Fruit fly (Drosophila melanogaster) whole organism, embryonic: Measurements from ENCODE around the gene mop.

Experiments used
- Asciz ChIP-seq: fragments of 200-800 bp; sonication (Bioruptor generic); optimal IDR thresholded peaks from 2 replicates; lab custom pipeline; 2017; ENCODE audit warnings: missing biosample characterization, mild to moderate bottlenecking, missing genetic modification characterization, missing genetic modification reagents
- B-H2 ChIP-seq: fragments of 200-800 bp; sonication (Bioruptor generic); optimal IDR thresholded peaks from 2 replicates; lab custom pipeline; 2018; ENCODE audit warnings: missing biosample characterization, mild to moderate bottlenecking, missing genetic modification characterization
- CG10274 ChIP-seq: fragments of 200-800 bp; sonication (Bioruptor generic); optimal IDR thresholded peaks from 3 replicates; lab custom pipeline; 2017; ENCODE audit warnings: missing biosample characterization, mild to moderate bottlenecking, missing genetic modification characterization
- CG10366 ChIP-seq: fragments of 200-800 bp; sonication (Bioruptor generic); IDR thresholded peaks from 2 replicates; pipeline ENCODE4 v1.3.6; 2022; ENCODE audit warnings: missing biosample characterization, missing genetic modification characterization
- CG10543 ChIP-seq: fragments of 200-800 bp; sonication (Bioruptor generic); optimal IDR thresholded peaks from 3 replicates; lab custom pipeline; 2017; ENCODE audit warnings: missing biosample characterization, mild to moderate bottlenecking, missing genetic modification characterization, moderate library complexity
- CG11456 ChIP-seq: fragments of 200-800 bp; sonication (Bioruptor generic); IDR thresholded peaks from 3 replicates; pipeline ENCODE4 v1.3.6; 2022; ENCODE audit warnings: missing biosample characterization, missing genetic modification characterization
- CG12219 ChIP-seq: fragments of 200-800 bp; sonication (Bioruptor generic); optimal IDR thresholded peaks from 3 replicates; lab custom pipeline; 2018; ENCODE audit warnings: missing biosample characterization, mild to moderate bottlenecking, missing genetic modification characterization
- CG13424 ChIP-seq: fragments of 200-800 bp; sonication (Bioruptor generic); optimal IDR thresholded peaks from 2 replicates; lab custom pipeline; 2019; ENCODE audit warnings: missing biosample characterization, mild to moderate bottlenecking, missing genetic modification characterization, moderate library complexity
- CG18262 ChIP-seq: fragments of 200-800 bp; optimal IDR thresholded peaks from 3 replicates; lab custom pipeline; 2019; ENCODE audit warnings: missing biosample characterization, mild to moderate bottlenecking, missing genetic modification characterization, moderate library complexity
- CG18476 ChIP-seq: fragments of 200-800 bp; sonication (Bioruptor generic); optimal IDR thresholded peaks from 2 replicates; lab custom pipeline; 2016; ENCODE audit warnings: missing biosample characterization, mild to moderate bottlenecking, missing genetic modification characterization
- CG2712 ChIP-seq: fragments of 200-800 bp; optimal IDR thresholded peaks from 3 replicates; lab custom pipeline; 2019; ENCODE audit warnings: missing biosample characterization, mild to moderate bottlenecking, missing genetic modification characterization, moderate library complexity
- CG3065 ChIP-seq: fragments of 200-800 bp; sonication (Bioruptor generic); optimal IDR thresholded peaks from 2 replicates; lab custom pipeline; 2016; ENCODE audit warnings: missing biosample characterization, missing genetic modification characterization
- CG33213 ChIP-seq: fragments of 200-800 bp; sonication (Bioruptor generic); optimal IDR thresholded peaks from 3 replicates; lab custom pipeline; 2016; ENCODE audit warnings: missing biosample characterization, missing genetic modification characterization
- CG34422 ChIP-seq: fragments of 200-800 bp; sonication (Bioruptor generic); IDR thresholded peaks from 3 replicates; pipeline ENCODE4 v1.3.6; 2022; ENCODE audit warnings: missing biosample characterization, missing genetic modification characterization
- CG4424 ChIP-seq: fragments of 200-800 bp; sonication (Bioruptor generic); optimal IDR thresholded peaks from 3 replicates; lab custom pipeline; 2016; ENCODE audit warnings: missing biosample characterization, missing genetic modification characterization
- CG4707 ChIP-seq: fragments of 200-800 bp; sonication (Bioruptor generic); optimal IDR thresholded peaks from 2 replicates; lab custom pipeline; 2018; ENCODE audit warnings: missing biosample characterization, mild to moderate bottlenecking, missing genetic modification characterization, moderate library complexity
- CG7987 ChIP-seq: fragments of 200-800 bp; sonication (Bioruptor generic); optimal IDR thresholded peaks from 2 replicates; lab custom pipeline; 2018; ENCODE audit warnings: missing biosample characterization, mild to moderate bottlenecking, missing genetic modification characterization, moderate library complexity
- CG8359 ChIP-seq: fragments of 200-800 bp; sonication (Bioruptor generic); optimal IDR thresholded peaks from 2 replicates; lab custom pipeline; 2017; ENCODE audit warnings: missing biosample characterization, mild to moderate bottlenecking, missing genetic modification characterization, borderline replicate concordance
- CoRest ChIP-seq: fragments of 200-800 bp; sonication (Bioruptor generic); optimal IDR thresholded peaks from 3 replicates; lab custom pipeline; 2018; ENCODE audit warnings: missing biosample characterization, mild to moderate bottlenecking, missing genetic modification characterization, moderate library complexity
- Dref ChIP-seq: fragments of 200-800 bp; sonication (Bioruptor generic); IDR thresholded peaks from 2 replicates; pipeline ENCODE4 v1.3.6; 2022; ENCODE audit warnings: missing biosample characterization, missing genetic modification characterization
- E2f1 ChIP-seq: fragments of 200-800 bp; sonication (Bioruptor generic); IDR thresholded peaks from 2 replicates; pipeline ENCODE4 v1.3.6; 2022; ENCODE audit warnings: missing biosample characterization, missing genetic modification characterization
- GATAe ChIP-seq: fragments of 200-800 bp; sonication (Bioruptor generic); conservative IDR thresholded peaks from 2 replicates; pipeline ENCODE4 v1.3.6; 2022; ENCODE audit warnings: missing biosample characterization, missing genetic modification characterization
- Hr78 ChIP-seq, 2 experiments: fragments of 200-800 bp in 1 of 2; fragments of >200 bp in 1 of 2; sonication (Bioruptor generic) in 1 of 2; optimal IDR thresholded peaks; 2 replicates each; lab custom pipeline; 2017 to 2019; ENCODE audit warnings: missing biosample characterization in 2 of 2, missing genetic modification characterization in 2 of 2, mild to moderate bottlenecking in 1 of 2, moderate library complexity in 1 of 2
- MESR4 ChIP-seq: fragments of 200-800 bp; sonication (Bioruptor generic); optimal IDR thresholded peaks from 2 replicates; lab custom pipeline; 2018; ENCODE audit warnings: missing biosample characterization, mild to moderate bottlenecking, missing genetic modification characterization, moderate library complexity
- Mes4 ChIP-seq: fragments of 200-800 bp; sonication (Bioruptor generic); optimal IDR thresholded peaks from 2 replicates; lab custom pipeline; 2016; ENCODE audit warnings: missing biosample characterization, missing genetic modification characterization
- Nf-YC ChIP-seq: fragments of 200-800 bp; optimal IDR thresholded peaks from 3 replicates; lab custom pipeline; 2019; ENCODE audit warnings: missing biosample characterization, mild to moderate bottlenecking, missing genetic modification characterization, moderate library complexity
- Ptx1 ChIP-seq: fragments of 200-800 bp; sonication (Bioruptor generic); IDR thresholded peaks from 2 replicates; pipeline ENCODE4 v1.3.6; 2022; ENCODE audit warnings: missing biosample characterization, missing genetic modification characterization
- Ravus ChIP-seq: fragments of 200-800 bp; sonication (Bioruptor generic); IDR thresholded peaks from 2 replicates; pipeline ENCODE4 v1.3.6; 2022; ENCODE audit warnings: missing biosample characterization, missing genetic modification characterization
- Spps ChIP-seq: fragments of 200-800 bp; sonication (Bioruptor generic); optimal IDR thresholded peaks from 2 replicates; lab custom pipeline; 2018; ENCODE audit warnings: missing biosample characterization, mild to moderate bottlenecking, missing genetic modification characterization
- Tbp ChIP-seq: fragments of >200 bp; optimal IDR thresholded peaks from 2 replicates; lab custom pipeline; 2018; ENCODE audit warnings: missing biosample characterization, missing genetic modification characterization
- ab ChIP-seq: fragments of 200-800 bp; sonication (Bioruptor generic); optimal IDR thresholded peaks from 2 replicates; lab custom pipeline; 2016; ENCODE audit warnings: missing biosample characterization, missing genetic modification characterization
- ac ChIP-seq: fragments of 200-800 bp; sonication (Bioruptor generic); optimal IDR thresholded peaks from 3 replicates; lab custom pipeline; 2017; ENCODE audit warnings: missing biosample characterization, mild to moderate bottlenecking, missing genetic modification characterization
- ap ChIP-seq: fragments of 200-800 bp; sonication (Bioruptor generic); IDR thresholded peaks from 2 replicates; pipeline ENCODE4 v1.3.6; 2022; ENCODE audit warnings: missing biosample characterization, missing genetic modification characterization
- bab2 ChIP-seq: fragments of 200-800 bp; sonication (Bioruptor generic); optimal IDR thresholded peaks from 2 replicates; lab custom pipeline; 2016; ENCODE audit warnings: missing biosample characterization, missing genetic modification characterization
- bigmax ChIP-seq: fragments of 200-800 bp; sonication (Bioruptor generic); optimal IDR thresholded peaks from 2 replicates; lab custom pipeline; 2018; ENCODE audit warnings: missing biosample characterization, mild to moderate bottlenecking, missing genetic modification characterization
- crc ChIP-seq: fragments of 200-800 bp; sonication (Bioruptor generic); optimal IDR thresholded peaks from 2 replicates; lab custom pipeline; 2016; ENCODE audit warnings: missing biosample characterization, missing genetic modification characterization
- emc ChIP-seq: fragments of 200-800 bp; sonication (Bioruptor generic); optimal IDR thresholded peaks from 2 replicates; lab custom pipeline; 2016; ENCODE audit warnings: missing biosample characterization, missing genetic modification characterization
- esg ChIP-seq: fragments of 200-800 bp; sonication (Bioruptor generic); conservative IDR thresholded peaks from 2 replicates; pipeline ENCODE4 v1.3.6; 2022; ENCODE audit warnings: missing biosample characterization, missing genetic modification characterization
- eve ChIP-seq, 2 experiments: fragments of >200 bp; optimal IDR thresholded peaks; 2 replicates each; lab custom pipeline; 2017; ENCODE audit warnings: missing biosample characterization in 2 of 2, missing genetic modification characterization in 2 of 2
- fru ChIP-seq: fragments of >200 bp; optimal IDR thresholded peaks from 2 replicates; lab custom pipeline; 2017
- ham ChIP-seq: fragments of 200-800 bp; sonication (Bioruptor generic); IDR thresholded peaks from 2 replicates; pipeline ENCODE4 v1.3.6; 2022; ENCODE audit warnings: missing biosample characterization, missing genetic modification characterization
- hbn ChIP-seq: fragments of 200-800 bp; sonication (Bioruptor generic); IDR thresholded peaks from 2 replicates; pipeline ENCODE4 v1.3.6; 2022; ENCODE audit warnings: missing biosample characterization, missing genetic modification characterization; ENCODE audit not compliant: partially characterized antibody
- jumu ChIP-seq: fragments of 200-800 bp; sonication (Bioruptor generic); optimal IDR thresholded peaks from 3 replicates; lab custom pipeline; 2016; ENCODE audit warnings: missing biosample characterization, missing genetic modification characterization
- mam ChIP-seq: fragments of 200-800 bp; sonication (Bioruptor generic); optimal IDR thresholded peaks from 3 replicates; lab custom pipeline; 2016; ENCODE audit warnings: missing biosample characterization, missing genetic modification characterization
- mirr ChIP-seq: fragments of 200-800 bp; sonication (Bioruptor generic); optimal IDR thresholded peaks from 3 replicates; lab custom pipeline; 2018; ENCODE audit warnings: missing biosample characterization, mild to moderate bottlenecking, missing genetic modification characterization
- otp ChIP-seq: fragments of 200-800 bp; sonication (Bioruptor generic); IDR thresholded peaks from 3 replicates; pipeline ENCODE4, ENCODE4 v1.3.6; 2022; ENCODE audit warnings: missing biosample characterization, missing genetic modification characterization
- ro ChIP-seq: fragments of 200-800 bp; sonication (Bioruptor generic); IDR thresholded peaks from 2 replicates; pipeline ENCODE4 v1.3.6; 2022; ENCODE audit warnings: missing biosample characterization, missing genetic modification characterization
- sens ChIP-seq: fragments of 200-800 bp; sonication (Bioruptor generic); peaks from one replicate; lab custom pipeline; 2016; ENCODE audit warnings: missing biosample characterization, missing genetic modification characterization
- shn ChIP-seq: fragments of 200-800 bp; sonication (Bioruptor generic); optimal IDR thresholded peaks from 3 replicates; lab custom pipeline; 2016; ENCODE audit warnings: missing biosample characterization, missing genetic modification characterization
- sima ChIP-seq: fragments of 200-800 bp; sonication (Bioruptor generic); optimal IDR thresholded peaks from 2 replicates; lab custom pipeline; 2016; ENCODE audit warnings: missing biosample characterization, missing genetic modification characterization
- tgo ChIP-seq: fragments of 200-800 bp; sonication (Bioruptor generic); IDR thresholded peaks from 3 replicates; pipeline ENCODE4 v1.3.6; 2022; ENCODE audit warnings: missing biosample characterization, missing genetic modification characterization

Gene mop

DNA sequence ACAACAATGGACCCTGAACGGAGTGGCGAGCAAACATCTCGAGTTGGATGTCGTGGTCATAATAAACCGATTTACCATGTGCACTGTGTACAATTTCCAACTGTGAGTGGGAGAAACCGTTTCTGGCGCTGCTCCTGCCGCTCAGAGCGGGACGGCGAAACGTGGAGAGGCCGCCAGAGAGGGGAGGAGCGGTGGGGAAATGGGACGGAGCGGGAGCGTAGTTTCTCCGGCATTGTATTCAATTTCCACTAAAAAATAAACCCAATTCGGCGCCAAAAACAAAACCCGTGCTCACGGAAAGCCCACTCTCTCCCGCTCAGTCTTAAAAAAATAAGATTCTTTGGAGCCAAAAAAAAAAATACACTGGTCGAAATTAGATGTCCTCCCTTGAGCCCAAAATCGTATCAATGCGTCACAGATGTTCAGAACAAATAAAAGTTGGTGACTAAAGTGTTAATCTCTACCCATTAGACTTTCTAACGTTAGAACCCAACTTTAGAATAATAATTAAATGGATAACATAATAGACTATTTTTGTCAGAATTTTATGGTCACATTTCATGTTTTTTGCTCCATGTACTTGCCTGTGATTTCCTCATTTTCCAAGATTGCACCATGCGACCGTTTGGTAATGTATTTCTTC, 15.8 kb downstream of the mop start (continued):
- TF ChIP-seq CG33213 (no peak), ab (peak; percentile 66), fru (lab: Kevin White, UChicago) (no peak), MESR4 (GFP tag; lab: Kevin White, UChicago) (no peak), Mes4 (peak; percentile 41), CG7987 (GFP tag; lab: Kevin White, UChicago) (no peak), shn (GFP tag; lab: Kevin White, UChicago) (peak; percentile 31), hbn (GFP tag; lab: Robert Waterston, UW) (peak; percentile 40), mam (GFP tag; lab: Kevin White, UChicago) (peak; percentile 81), Nf-YC (tag; lab: Kevin White, UChicago) (no peak), emc (peak; percentile 66), bab2 (GFP tag; lab: Kevin White, UChicago) (peak; percentile 69), CG2712 (peak; percentile 63), ham (GFP tag; lab: Robert Waterston, UW) (no peak), esg (GFP tag; lab: Robert Waterston, UW) (peak; percentile 42), CG4424 (GFP tag; lab: Kevin White, UChicago) (peak; percentile 70), Tbp (GFP tag; lab: Kevin White, UChicago) (no peak), CG18262 (peak; percentile 62), jumu (peak; percentile 59), Spps (tag; lab: Kevin White, UChicago) (peak; percentile 27), CoRest (tag; lab: Kevin White, UChicago) (peak; percentile 64), bigmax (peak; percentile 39), CG18476 (GFP tag; lab: Kevin White, UChicago) (peak; percentile 45), CG4707 (GFP tag; lab: Kevin White, UChicago) (peak; percentile 17), ap (GFP tag; lab: Robert Waterston, UW) (peak; percentile 61; the same call in 1 of the 2 replicates), otp (peak; percentile 33; the same call in 2 of the 3 replicates), sima (no peak), mirr (GFP tag; lab: Kevin White, UChicago) (no peak), E2f1 (GFP tag; lab: Robert Waterston, UW) (peak; percentile 69), tgo (GFP tag; lab: Robert Waterston, UW) (peak; percentile 54; the same call in 2 of the 3 replicates), Asciz (GFP tag; lab: Kevin White, UChicago) (peak; percentile 66), CG10543 (no peak), Ravus (GFP tag; lab: Robert Waterston, UW) (no peak), Ptx1 (GFP tag; lab: Robert Waterston, UW) (peak; percentile 76), B-H2 (GFP tag; lab: Kevin White, UChicago) (no peak), CG12219 (peak; percentile 48), CG10366 (GFP tag; lab: Robert Waterston, UW) (peak; percentile 69), sens (peak; percentile 96), crc (GFP tag; lab: Kevin White, UChicago) (no peak), CG13424 (tag; lab: Kevin White, UChicago) (peak; percentile 74), Dref (no peak), CG11456 (peak; percentile 76; the same call in 2 of the 3 replicates), CG3065 (GFP tag; lab: Kevin White, UChicago) (no peak), eve (GFP tag; optimal IDR thresholded peaks at IDR 0.05; lab: Kevin White, UChicago) (peak in 1 of 2 experiments; percentile 90), ac (GFP tag; lab: Kevin White, UChicago) (no peak), CG34422 (peak; percentile 48; the same call in 1 of the 3 replicates), GATAe (no peak), CG10274 (GFP tag; lab: Kevin White, UChicago) (peak; percentile 31), CG8359 (GFP tag; lab: Kevin White, UChicago) (peak; percentile 34), ro (GFP tag; lab: Robert Waterston, UW) (no peak), Hr78 (GFP tag; optimal IDR thresholded peaks at IDR 0.05; lab: Kevin White, UChicago) (no peak)
